Worm (Caenorhabditis elegans) whole organism, L3 larva: Measurements from ENCODE around the gene tmc-2.
A peak's percentile ranks its signal among the peaks of the same experiment; 100 is the strongest.

Experiments
- R02D3.7 ChIP-seq: fragments of 150-350 bp; optimal IDR thresholded peaks from 2 replicates; lab custom pipeline; 2014; ENCODE audit warnings: missing biosample characterization, missing genetic modification characterization
- ama-1 ChIP-seq: fragments of 150-350 bp; optimal IDR thresholded peaks from 2 replicates; lab custom pipeline; 2018
- ceh-16 ChIP-seq: sonication (generic microtip); optimal IDR thresholded peaks from 2 replicates; lab custom pipeline; 2017; ENCODE audit warnings: missing biosample characterization, missing genetic modification characterization
- ceh-28 ChIP-seq: fragments of 150-350 bp; optimal IDR thresholded peaks from 2 replicates; lab custom pipeline; 2014; ENCODE audit warnings: missing biosample characterization, missing genetic modification reagents, missing genetic modification characterization
- ceh-82 ChIP-seq: fragments of 150-350 bp; optimal IDR thresholded peaks from 2 replicates; lab custom pipeline; 2014; ENCODE audit warnings: missing biosample characterization, missing genetic modification characterization
- egl-27 ChIP-seq: sonication (generic microtip); optimal IDR thresholded peaks from 4 replicates; lab custom pipeline; 2017; ENCODE audit warnings: missing biosample characterization, missing genetic modification reagents, missing genetic modification characterization
- egl-5 ChIP-seq: fragments of 150-350 bp; optimal IDR thresholded peaks from 2 replicates; lab custom pipeline; 2017; ENCODE audit warnings: missing biosample characterization, missing genetic modification reagents, missing genetic modification characterization, inconsistent platforms
- elt-1 ChIP-seq: fragments of 150-350 bp; optimal IDR thresholded peaks from 2 replicates; lab custom pipeline; 2014; ENCODE audit warnings: missing biosample characterization, missing genetic modification characterization
- elt-2 ChIP-seq: sonication (generic microtip); optimal IDR thresholded peaks from 2 replicates; lab custom pipeline; 2016; ENCODE audit warnings: missing genetic modification reagents, mild to moderate bottlenecking, missing genetic modification characterization, missing compliant biosample characterization
- eor-1 ChIP-seq, 2 experiments: fragments of 150-350 bp; optimal IDR thresholded peaks; 2 replicates each; lab custom pipeline; 2014 to 2018; ENCODE audit warnings: missing biosample characterization in 2 of 2, missing genetic modification characterization in 2 of 2
- fkh-2 ChIP-seq: fragments of 150-350 bp; optimal IDR thresholded peaks from 2 replicates; lab custom pipeline; 2014; ENCODE audit warnings: missing biosample characterization, missing genetic modification reagents, missing genetic modification characterization
- fos-1 ChIP-seq: fragments of 150-350 bp; optimal IDR thresholded peaks from 2 replicates; lab custom pipeline; 2014; ENCODE audit warnings: missing biosample characterization, missing genetic modification characterization
- jun-1 ChIP-seq: fragments of 150-350 bp; optimal IDR thresholded peaks from 2 replicates; lab custom pipeline; 2014; ENCODE audit warnings: missing biosample characterization, missing genetic modification reagents, missing genetic modification characterization
- lin-39 ChIP-seq: fragments of 150-350 bp; optimal IDR thresholded peaks from 2 replicates; lab custom pipeline; 2018; ENCODE audit warnings: missing biosample characterization, missing genetic modification reagents, missing genetic modification characterization
- lsy-12 ChIP-seq: sonication (generic microtip); optimal IDR thresholded peaks from 2 replicates; lab custom pipeline; 2016; ENCODE audit warnings: mild to moderate bottlenecking, missing genetic modification characterization, missing compliant biosample characterization
- mdl-1 ChIP-seq: fragments of 150-350 bp; optimal IDR thresholded peaks from 2 replicates; lab custom pipeline; 2014; ENCODE audit warnings: missing biosample characterization, missing genetic modification characterization
- mml-1 ChIP-seq: fragments of 150-350 bp; sonication (generic microtip); optimal IDR thresholded peaks from 3 replicates; lab custom pipeline; 2014; ENCODE audit warnings: missing biosample characterization, missing genetic modification characterization
- nfya-1 ChIP-seq: sonication (generic microtip); optimal IDR thresholded peaks from 2 replicates; lab custom pipeline; 2017; ENCODE audit warnings: missing genetic modification characterization, mild to moderate bottlenecking, missing compliant biosample characterization, antibody characterized with exemption, moderate library complexity; ENCODE audit not compliant: insufficient read depth
- nhr-23 ChIP-seq: fragments of 150-350 bp; optimal IDR thresholded peaks from 2 replicates; lab custom pipeline; 2014; ENCODE audit warnings: missing biosample characterization, missing genetic modification reagents, missing genetic modification characterization
- nhr-25 ChIP-seq: sonication (generic microtip); optimal IDR thresholded peaks from 2 replicates; lab custom pipeline; 2017; ENCODE audit warnings: missing biosample characterization, missing genetic modification characterization
- nhr-43 ChIP-seq: sonication (generic microtip); optimal IDR thresholded peaks from 2 replicates; lab custom pipeline; 2016; ENCODE audit warnings: mild to moderate bottlenecking, missing genetic modification characterization, missing compliant biosample characterization; ENCODE audit not compliant: poor library complexity, severe bottlenecking
- nhr-67 ChIP-seq: fragments of 150-350 bp; optimal IDR thresholded peaks from 2 replicates; lab custom pipeline; 2014; ENCODE audit warnings: missing biosample characterization, missing genetic modification characterization
- pha-4 ChIP-seq: fragments of 150-350 bp; optimal IDR thresholded peaks from 2 replicates; lab custom pipeline; 2014; ENCODE audit warnings: missing biosample characterization, missing genetic modification reagents, missing genetic modification characterization
- pqm-1 ChIP-seq: fragments of 150-350 bp; optimal IDR thresholded peaks from 2 replicates; lab custom pipeline; 2017; ENCODE audit warnings: missing biosample characterization, missing genetic modification characterization, inconsistent platforms
- sea-2 ChIP-seq: fragments of 150-350 bp; sonication (generic microtip); optimal IDR thresholded peaks from 4 replicates; lab custom pipeline; 2014; ENCODE audit warnings: missing biosample characterization, missing genetic modification reagents, missing genetic modification characterization
- skn-1 ChIP-seq: fragments of 150-350 bp; optimal IDR thresholded peaks from 2 replicates; lab custom pipeline; 2014; ENCODE audit warnings: missing biosample characterization, missing genetic modification characterization
- unc-39 ChIP-seq: sonication (generic microtip); optimal IDR thresholded peaks from 4 replicates; lab custom pipeline; 2017; ENCODE audit warnings: missing biosample characterization, missing genetic modification characterization
- unc-62 ChIP-seq: fragments of 150-350 bp; sonication (generic microtip); optimal IDR thresholded peaks from 4 replicates; lab custom pipeline; 2014; ENCODE audit warnings: missing biosample characterization, missing genetic modification reagents, missing genetic modification characterization
- zag-1 ChIP-seq: fragments of 150-350 bp; optimal IDR thresholded peaks from 2 replicates; lab custom pipeline; 2014; ENCODE audit warnings: missing biosample characterization, missing genetic modification characterization
- ztf-11 ChIP-seq: fragments of 150-350 bp; optimal IDR thresholded peaks from 2 replicates; lab custom pipeline; 2014; ENCODE audit warnings: missing biosample characterization, missing genetic modification characterization
- ztf-4 ChIP-seq: fragments of 150-350 bp; optimal IDR thresholded peaks from 2 replicates; lab custom pipeline; 2014; ENCODE audit warnings: missing biosample characterization, missing genetic modification characterization

The tmc-2 gene

DNA sequence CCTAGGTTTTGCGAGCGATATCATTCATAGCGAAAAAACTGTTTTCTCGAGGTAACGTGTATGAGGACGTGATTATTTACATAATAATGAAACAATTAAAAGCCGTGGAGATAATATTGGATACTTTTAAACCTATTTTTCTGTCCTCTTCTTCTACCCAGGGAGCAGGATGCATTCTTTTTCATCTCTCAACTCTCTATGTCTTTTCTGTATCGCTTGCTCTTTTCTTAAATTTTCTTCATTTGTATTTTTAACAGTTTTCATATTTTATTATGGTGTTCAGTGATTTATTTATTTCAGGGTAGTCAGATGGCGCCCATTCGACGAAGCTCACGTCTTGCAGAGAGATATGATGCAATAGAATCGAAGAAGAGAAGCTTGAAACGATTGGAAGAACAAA lies 24.9 kb upstream of the tmc-2 start, which contains the start of gene B0416.4:
TSS of gene B0416.4 (plus strand) at position 301 of the 400 bp plus-strand sequence.
- TF ChIP-seq nhr-25 (tag; lab: Kevin White, UChicago) = no peak
- TF ChIP-seq ztf-11 = no peak
- TF ChIP-seq lsy-12 (tag; lab: Kevin White, UChicago) = no peak

DNA sequence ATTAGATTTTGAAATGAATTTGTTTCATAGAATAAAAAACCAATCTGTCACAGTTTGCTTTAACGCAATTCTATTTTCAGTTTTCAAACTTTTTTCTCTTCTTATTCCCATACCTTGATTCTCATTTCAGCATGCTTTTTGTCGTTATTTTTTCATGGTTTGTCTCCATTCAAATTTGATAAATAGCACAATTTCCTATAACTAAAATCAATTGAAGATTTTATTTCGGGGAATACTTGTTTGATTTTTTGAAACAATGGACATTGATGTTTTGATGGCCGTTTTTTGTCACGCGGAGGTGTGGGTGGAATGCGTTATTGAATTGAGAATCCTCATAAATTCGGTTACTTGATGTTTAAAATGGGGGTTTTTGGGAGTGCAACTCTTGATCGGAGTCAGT lies 20.5 kb upstream of the tmc-2 start, which contains the start of gene B0416.11:
TSS of gene B0416.11 (minus strand) at position 101 of the 400 bp plus-strand sequence.
- TF ChIP-seq ztf-4 (tag; lab: Kevin White, UChicago) (no peak), nhr-43 (tag; lab: Kevin White, UChicago) (no peak), mdl-1 (tag; lab: Kevin White, UChicago) (no peak)

DNA sequence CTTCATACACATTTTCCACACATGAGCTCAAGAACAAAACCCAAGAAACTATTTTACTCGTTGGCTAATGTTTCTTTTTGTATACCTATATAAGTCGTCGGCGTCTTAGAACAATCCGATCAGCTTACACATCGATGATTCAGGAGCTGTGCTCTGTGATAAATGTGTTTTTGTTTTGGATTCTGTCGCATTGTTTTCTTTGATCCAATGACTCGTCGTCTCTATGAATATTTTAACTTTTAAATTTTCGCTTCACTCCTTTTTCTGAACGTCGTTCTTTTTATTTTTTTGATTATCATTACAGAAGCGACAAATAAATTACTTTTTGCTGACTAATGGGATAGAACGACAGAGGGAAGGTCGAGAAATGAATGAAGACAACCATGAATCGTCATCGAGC lies 12.2 kb upstream of the tmc-2 start, which contains the start of gene B0416.3:
TSS of gene B0416.3 (plus strand) at position 301 of the 400 bp plus-strand sequence.
- TF ChIP-seq lin-39 (tag; lab: Kevin White, UChicago) (no peak), pqm-1 (no peak), sea-2 (GFP tag; lab: Kevin White, UChicago) (no peak), ama-1 (lab: Kevin White, UChicago) (no peak), zag-1 (no peak), elt-2 (tag; lab: Kevin White, UChicago) (no peak), fos-1 (tag; lab: Kevin White, UChicago) (no peak), egl-27 (tag; lab: Kevin White, UChicago) (no peak), ceh-16 (tag; lab: Kevin White, UChicago) (no peak), nfya-1 (no peak), nhr-23 (tag; lab: Kevin White, UChicago) (no peak), unc-62 (GFP tag; lab: Kevin White, UChicago) (no peak), R02D3.7 (tag; lab: Kevin White, UChicago) (no peak)

DNA sequence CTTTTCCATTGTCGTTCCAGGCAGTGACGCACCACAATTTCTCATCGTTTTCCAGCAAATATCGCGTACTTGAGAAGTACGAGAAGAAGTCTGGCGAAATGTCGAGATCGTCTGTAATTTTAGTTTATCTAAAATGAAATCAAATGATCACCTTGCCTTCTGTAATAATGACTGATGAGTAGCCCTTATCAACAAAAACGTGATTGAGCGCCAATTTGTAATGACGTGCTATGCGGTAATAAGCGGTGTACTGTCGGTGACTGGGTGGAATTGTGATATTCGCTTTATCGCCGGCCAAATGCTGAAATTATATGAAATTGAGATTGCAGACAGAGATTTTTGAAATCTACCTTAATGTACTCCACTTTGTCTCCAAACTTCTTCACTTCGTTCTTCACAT lies 8.1 kb upstream of the tmc-2 start:
- TF ChIP-seq pqm-1 = peak; percentile 59
- TF ChIP-seq ceh-82 = no peak
- TF ChIP-seq elt-2 (tag; lab: Kevin White, UChicago) = peak; percentile 71

DNA sequence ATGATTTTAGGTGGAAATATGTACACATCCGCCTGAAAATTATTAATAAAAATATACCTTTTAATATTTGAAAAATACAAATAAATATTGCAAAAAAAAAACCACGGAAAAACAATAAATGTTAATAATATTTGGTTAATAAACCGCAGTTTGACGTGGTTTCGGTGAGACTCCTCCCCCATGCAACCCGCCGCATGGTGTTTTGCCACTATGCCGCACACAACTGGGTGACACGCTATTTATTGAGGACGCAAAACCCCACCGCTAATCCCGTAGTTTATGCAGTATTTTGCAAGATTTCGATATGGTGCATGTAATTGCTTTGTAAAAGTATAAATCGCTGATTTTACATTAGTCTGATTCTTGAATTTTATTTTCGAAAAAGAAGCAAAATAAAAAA lies 6.9 kb upstream of the tmc-2 start, which contains the start of gene gly-13:
TSS of gene gly-13 (minus strand) at position 32 of the 400 bp plus-strand sequence.
- TF ChIP-seq elt-2 (tag; lab: Kevin White, UChicago) (peak; percentile 19), elt-1 (tag; lab: Kevin White, UChicago) (no peak), nhr-67 (tag; lab: Kevin White, UChicago) (no peak), nfya-1 (peak; percentile 8), nhr-23 (tag; lab: Kevin White, UChicago) (peak; percentile 19), nhr-25 (tag; lab: Kevin White, UChicago) (no peak), lin-39 (tag; lab: Kevin White, UChicago) (no peak), R02D3.7 (tag; lab: Kevin White, UChicago) (no peak), ztf-4 (tag; lab: Kevin White, UChicago) (no peak)
- TF ChIP-seq, all 47 proteins: peak for 3

DNA sequence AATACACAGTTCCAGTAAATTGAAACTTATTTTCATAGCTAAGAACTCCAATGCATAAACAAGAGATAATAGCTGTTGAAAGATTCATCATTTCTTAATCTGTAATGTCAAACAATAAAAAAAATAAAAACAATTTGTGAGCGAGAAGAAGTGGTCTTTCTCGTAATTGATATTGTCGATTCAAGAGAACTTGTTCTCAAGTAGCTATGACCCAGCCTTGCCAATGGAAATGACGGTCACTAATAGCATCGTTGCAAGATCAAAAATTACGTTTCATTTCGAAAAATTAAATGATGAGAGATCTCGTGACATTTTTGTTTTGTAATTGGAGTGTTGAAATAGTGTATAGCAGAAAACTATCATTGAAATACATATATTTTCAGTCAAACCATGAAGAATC lies 5.7 kb upstream of the tmc-2 start, which contains the start of gene B0416.7:
TSS of gene B0416.7 (minus strand) at position 101 of the 400 bp plus-strand sequence.
- TF ChIP-seq pha-4 (tag; lab: Kevin White, UChicago) = no peak
- TF ChIP-seq elt-1 (tag; lab: Kevin White, UChicago) = no peak
- no peak for TF ChIP-seq mml-1 (tag; lab: Kevin White, UChicago)
- TF ChIP-seq lsy-12 (tag; lab: Kevin White, UChicago) = no peak
- TF ChIP-seq ama-1 (lab: Kevin White, UChicago) = no peak
- TF ChIP-seq ceh-28 (tag; lab: Kevin White, UChicago) = no peak

DNA sequence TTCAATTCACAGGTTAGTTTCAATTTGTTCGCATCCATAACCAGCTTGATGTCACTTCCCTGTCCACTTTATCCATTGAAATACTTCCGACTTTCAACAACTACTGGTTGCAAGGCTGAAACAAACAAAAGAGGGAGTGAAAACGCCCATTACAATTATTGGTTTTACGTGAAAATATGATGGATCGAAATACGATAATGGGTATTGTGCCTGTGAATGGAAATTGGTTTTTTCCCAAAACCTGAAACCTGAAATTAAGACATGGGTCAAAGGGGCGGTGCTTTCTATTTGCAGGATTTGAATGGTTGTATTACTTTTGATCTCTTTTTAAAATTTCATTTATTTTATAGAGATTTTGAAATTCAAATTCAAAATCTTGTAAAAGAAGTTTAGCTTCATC lies 4.7 kb upstream of the tmc-2 start, which contains the start of gene B0416.2:
TSS of gene B0416.2 (plus strand) at position 301 of the 400 bp plus-strand sequence.
- TF ChIP-seq lin-39 (tag; lab: Kevin White, UChicago) = no peak
- no peak for TF ChIP-seq skn-1 (tag; lab: Kevin White, UChicago)
- no peak for TF ChIP-seq unc-39 (tag; lab: Kevin White, UChicago)
- no peak for TF ChIP-seq fos-1 (tag; lab: Kevin White, UChicago)
- TF ChIP-seq egl-27 (tag; lab: Kevin White, UChicago) = no peak
- TF ChIP-seq ceh-28 (tag; lab: Kevin White, UChicago) = no peak
- TF ChIP-seq nfya-1 = no peak
- no peak for TF ChIP-seq jun-1 (tag; lab: Kevin White, UChicago)
- TF ChIP-seq mdl-1 (tag; lab: Kevin White, UChicago) = no peak
- TF ChIP-seq mml-1 (tag; lab: Kevin White, UChicago) = no peak
- TF ChIP-seq elt-1 (tag; lab: Kevin White, UChicago) = no peak
- TF ChIP-seq eor-1 (tag; optimal IDR thresholded peaks at IDR 0.05; lab: Kevin White, UChicago) = no peak
- TF ChIP-seq egl-5 (tag; lab: Kevin White, UChicago) = no peak
- no peak for TF ChIP-seq fkh-2
